Fruit fly (Drosophila melanogaster): ENCODE data around the gene CG31041.

dm6 chr3R:29559444-29559976 lies 31.2 kb downstream of the CG31041 start:
- TF ChIP-seq Myc (optimal IDR thresholded peaks at IDR 0.05) (no peak), pan (optimal IDR thresholded peaks at IDR 0.05) (no peak), CG9705 (GFP tag; optimal IDR thresholded peaks at IDR 0.05) (no peak), psq (GFP tag; optimal IDR thresholded peaks at IDR 0.05) (no peak), rgr (GFP tag; optimal IDR thresholded peaks at IDR 0.05) (no peak), Jra (GFP tag; optimal IDR thresholded peaks at IDR 0.05) (no peak), OdsH (GFP tag; optimal IDR thresholded peaks at IDR 0.05) (no peak), brk (GFP tag; optimal IDR thresholded peaks at IDR 0.05) (no peak), Hnf4 (GFP tag; optimal IDR thresholded peaks at IDR 0.05) (no peak)

Data from whole organism, wandering third instar larva.